Fruit fly (Drosophila melanogaster) whole organism, pupa: ENCODE measurements around the gene mRpL48.
A peak's percentile ranks its signal among the peaks of the same experiment; 100 is the strongest.

Experiments used
- CG10348 ChIP-seq: fragments of 200-800 bp; sonication (Bioruptor generic); IDR thresholded peaks from 2 replicates; pipeline ENCODE4 v1.3.6; 2022; ENCODE audit warnings: missing biosample characterization, missing genetic modification characterization
- CG12605 ChIP-seq: fragments of 200-800 bp; sonication (Bioruptor generic); IDR thresholded peaks from 2 replicates; pipeline ENCODE4 v1.3.6; 2022; ENCODE audit warnings: missing biosample characterization, missing genetic modification characterization
- CG13204 ChIP-seq: fragments of 200-800 bp; sonication (Bioruptor generic); optimal IDR thresholded peaks from 2 replicates; lab custom pipeline; 2018; ENCODE audit warnings: missing biosample characterization, mild to moderate bottlenecking, missing genetic modification characterization, moderate library complexity
- CG14655 ChIP-seq: fragments of 200-800 bp; sonication (Bioruptor generic); optimal IDR thresholded peaks from 3 replicates; lab custom pipeline; 2017; ENCODE audit warnings: mild to moderate bottlenecking, missing biosample characterization, missing genetic modification reagents, missing genetic modification characterization
- CG15710 ChIP-seq: fragments of 200-800 bp; sonication (Bioruptor generic); optimal IDR thresholded peaks from 2 replicates; lab custom pipeline; 2018; ENCODE audit warnings: missing biosample characterization, mild to moderate bottlenecking, missing genetic modification characterization, moderate library complexity
- CG17806 ChIP-seq: fragments of 200-800 bp; sonication (Bioruptor generic); optimal IDR thresholded peaks from 2 replicates; lab custom pipeline; 2018; ENCODE audit warnings: missing biosample characterization, mild to moderate bottlenecking, missing genetic modification characterization, moderate library complexity
- CG32121 ChIP-seq: fragments of 200-800 bp; sonication (Bioruptor generic); IDR thresholded peaks from 2 replicates; pipeline ENCODE4 v1.3.6; 2022; ENCODE audit warnings: missing biosample characterization, missing genetic modification characterization
- CG34367 ChIP-seq: fragments of 200-800 bp; sonication (Bioruptor generic); optimal IDR thresholded peaks from 2 replicates; lab custom pipeline; 2018; ENCODE audit warnings: missing biosample characterization, mild to moderate bottlenecking, missing genetic modification characterization
- CG4496 ChIP-seq: fragments of 200-800 bp; sonication (Bioruptor generic); IDR thresholded peaks from 3 replicates; pipeline ENCODE4 v1.3.6; 2022; ENCODE audit warnings: missing biosample characterization, missing genetic modification characterization
- CG8159 ChIP-seq: fragments of 200-800 bp; sonication (Bioruptor generic); optimal IDR thresholded peaks from 3 replicates; lab custom pipeline; 2018; ENCODE audit warnings: missing biosample characterization, mild to moderate bottlenecking, missing genetic modification characterization, moderate library complexity
- CG8301 ChIP-seq: fragments of 200-800 bp; sonication (Bioruptor generic); optimal IDR thresholded peaks from 2 replicates; lab custom pipeline; 2018; ENCODE audit warnings: missing biosample characterization, mild to moderate bottlenecking, missing genetic modification characterization
- CG9948 ChIP-seq: fragments of 200-800 bp; sonication (Bioruptor generic); optimal IDR thresholded peaks from 2 replicates; lab custom pipeline; 2018; ENCODE audit warnings: missing biosample characterization, mild to moderate bottlenecking, missing genetic modification characterization, moderate library complexity
- D1 ChIP-seq: fragments of 200-800 bp; sonication (Bioruptor generic); optimal IDR thresholded peaks from 2 replicates; lab custom pipeline; 2018; ENCODE audit warnings: missing biosample characterization, mild to moderate bottlenecking, missing genetic modification characterization, moderate library complexity
- EcR ChIP-seq: fragments of 200-800 bp; sonication (Bioruptor generic); optimal IDR thresholded peaks from 3 replicates; lab custom pipeline; 2019; ENCODE audit warnings: missing biosample characterization, missing genetic modification characterization, mild to moderate bottlenecking, moderate library complexity, missing genetic modification reagents
- Ets98B ChIP-seq: fragments of 200-800 bp; sonication (Bioruptor generic); IDR thresholded peaks from 2 replicates; pipeline ENCODE4 v1.3.6; 2022; ENCODE audit warnings: missing biosample characterization, missing genetic modification characterization
- Pif1A ChIP-seq: fragments of 200-800 bp; sonication (Bioruptor generic); optimal IDR thresholded peaks from 3 replicates; lab custom pipeline; 2016; ENCODE audit warnings: missing biosample characterization, missing genetic modification characterization
- Pif1B ChIP-seq: fragments of 200-800 bp; sonication (Bioruptor generic); optimal IDR thresholded peaks from 3 replicates; lab custom pipeline; 2016; ENCODE audit warnings: missing biosample characterization, missing genetic modification characterization
- Snoo ChIP-seq: fragments of 200-800 bp; sonication (Bioruptor generic); optimal IDR thresholded peaks from 3 replicates; lab custom pipeline; 2017; ENCODE audit warnings: missing biosample characterization, mild to moderate bottlenecking, missing genetic modification characterization, inconsistent platforms
- fd96Ca ChIP-seq: fragments of 200-800 bp; sonication (Bioruptor generic); IDR thresholded peaks from 3 replicates; pipeline ENCODE4 v1.3.6; 2022; ENCODE audit warnings: missing biosample characterization, missing genetic modification characterization
- gl ChIP-seq: fragments of 200-800 bp; sonication (Bioruptor generic); optimal IDR thresholded peaks from 2 replicates; lab custom pipeline; 2018; ENCODE audit warnings: missing biosample characterization, mild to moderate bottlenecking, missing genetic modification characterization
- rn ChIP-seq: fragments of 200-800 bp; sonication (Bioruptor generic); IDR thresholded peaks from 2 replicates; pipeline ENCODE4 v1.3.6; 2022; ENCODE audit warnings: missing biosample characterization, missing genetic modification characterization

Gene mRpL48

dm6 chr2L:1729607-1730011, 19.3 kb downstream of the mRpL48 start, which contains the start of the genes Eno and CG31937:
Gene Eno (minus strand): TSS chr2L:1729636.
Gene CG31937 (plus strand): TSS chr2L:1729887.
- TF ChIP-seq Ets98B = peak; percentile 61
- peak; percentile 18 for TF ChIP-seq gl (tag; lab: Kevin White, UChicago)
- TF ChIP-seq rn (GFP tag; lab: Robert Waterston, UW) = no peak
- peak; percentile 58 for TF ChIP-seq Pif1A (GFP tag; lab: Kevin White, UChicago)
- no peak for TF ChIP-seq CG17806 (tag; lab: Kevin White, UChicago)
- TF ChIP-seq CG4496 (GFP tag; lab: Robert Waterston, UW) = peak; percentile 37; the same call in 1 of the 3 replicates
- no peak for TF ChIP-seq CG34367 (tag; lab: Kevin White, UChicago)
- no peak for TF ChIP-seq CG10348 (GFP tag; lab: Robert Waterston, UW)
- no peak for TF ChIP-seq CG12605
- peak; percentile 59 for TF ChIP-seq CG15710
- peak; percentile 56 for TF ChIP-seq Snoo (tag; lab: Kevin White, UChicago)
- peak; percentile 55 for TF ChIP-seq CG14655 (GFP tag; lab: Kevin White, UChicago)
- TF ChIP-seq CG13204 (GFP tag; lab: Kevin White, UChicago) = no peak
- TF ChIP-seq CG8159 (tag; lab: Kevin White, UChicago) = peak; percentile 28
- peak; percentile 76 for TF ChIP-seq CG32121 (GFP tag; lab: Robert Waterston, UW)
- TF ChIP-seq CG9948 (tag; lab: Kevin White, UChicago) = no peak
- peak; percentile 31 for TF ChIP-seq Pif1B
- no peak for TF ChIP-seq D1 (tag; lab: Kevin White, UChicago)
- no peak for TF ChIP-seq EcR (GFP tag; lab: Kevin White, UChicago)
- TF ChIP-seq CG8301 (tag; lab: Kevin White, UChicago) = peak; percentile 42
- peak; percentile 78 for TF ChIP-seq fd96Ca (GFP tag; lab: Robert Waterston, UW)

dm6 chr2L:1730914-1731313, 20.7 kb downstream of the mRpL48 start:
- TF ChIP-seq CG10348 (GFP tag; lab: Robert Waterston, UW) = no peak
- TF ChIP-seq CG32121 (GFP tag; lab: Robert Waterston, UW) = no peak
- no peak for TF ChIP-seq CG13204 (GFP tag; lab: Kevin White, UChicago)
- no peak for TF ChIP-seq CG8159 (tag; lab: Kevin White, UChicago)
- no peak for TF ChIP-seq CG12605
- no peak for TF ChIP-seq CG4496 (GFP tag; lab: Robert Waterston, UW)

DNA sequence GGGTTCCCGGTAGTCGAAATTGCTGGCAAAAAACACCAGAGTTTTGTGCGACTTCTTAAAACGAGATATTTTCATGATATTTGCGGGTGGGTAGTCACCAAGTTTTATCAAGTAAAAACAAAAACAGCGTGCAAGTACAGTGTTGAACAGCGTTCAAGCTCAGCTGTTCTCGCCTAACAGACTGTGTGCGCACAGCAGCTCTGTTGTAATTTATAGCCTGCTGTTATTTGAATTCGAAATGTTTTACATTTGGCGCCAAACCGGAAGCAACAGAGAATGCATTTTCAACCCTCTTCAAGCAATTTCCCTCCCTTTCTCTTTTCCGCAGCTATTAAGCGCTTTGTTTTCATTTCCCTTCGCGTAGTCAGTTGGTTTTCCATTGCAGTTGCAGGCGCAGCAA, 21.9 kb downstream of the mRpL48 start, which contains the start of the genes CG17652 and CG17646:
Gene CG17652 (minus strand): TSS at position 168 of the 400 bp plus-strand sequence.
Gene CG17646 (plus strand): TSS at position 336 of the 400 bp plus-strand sequence.
- TF ChIP-seq CG8159 (tag; lab: Kevin White, UChicago) = peak; percentile 7
- no peak for TF ChIP-seq CG34367 (tag; lab: Kevin White, UChicago)
- TF ChIP-seq EcR (GFP tag; lab: Kevin White, UChicago) = peak; percentile 26
- TF ChIP-seq Ets98B = peak; percentile 19; the same call in 1 of the 2 replicates
- TF ChIP-seq, all 21 proteins: peak for 3

DNA sequence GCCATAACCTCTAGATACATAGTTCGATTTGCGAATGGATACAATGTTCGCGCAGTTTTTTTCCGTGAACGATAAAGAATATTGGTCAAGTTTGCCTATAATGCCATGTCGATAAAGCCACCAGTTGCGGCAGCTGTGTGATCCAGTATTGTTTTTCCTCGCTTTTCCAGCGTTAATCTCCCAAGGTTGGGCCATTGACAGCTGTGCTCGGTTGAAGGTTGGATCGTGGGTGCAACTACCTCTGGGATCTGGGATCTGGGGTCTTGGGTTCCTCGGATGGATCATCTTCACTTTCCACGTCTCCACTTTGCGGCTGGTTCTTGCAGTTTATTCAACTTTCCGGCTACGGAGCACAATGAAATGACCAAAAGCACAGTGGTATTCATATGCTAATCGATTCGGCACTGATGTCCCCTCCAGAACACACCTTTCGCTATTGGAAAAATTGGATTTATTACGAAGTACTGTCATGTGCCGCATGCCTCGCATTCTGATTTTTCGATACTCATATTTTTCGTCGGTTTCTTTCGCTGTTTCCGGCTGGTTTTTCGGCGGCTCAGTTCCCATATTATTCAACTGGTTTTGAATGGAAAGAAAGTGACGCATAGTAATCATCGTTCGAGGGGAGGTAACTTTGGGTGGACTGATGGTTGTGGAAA, 23.0 kb downstream of the mRpL48 start:
- peak; percentile 96 for TF ChIP-seq EcR (GFP tag; lab: Kevin White, UChicago)
- no peak for TF ChIP-seq D1 (tag; lab: Kevin White, UChicago)
- TF ChIP-seq CG8159 (tag; lab: Kevin White, UChicago) = no peak
- no peak for TF ChIP-seq CG15710

dm6 chr2L:1735133-1735532, 24.9 kb downstream of the mRpL48 start:
- no peak for TF ChIP-seq fd96Ca (GFP tag; lab: Robert Waterston, UW)
- no peak for TF ChIP-seq CG9948 (tag; lab: Kevin White, UChicago)
- TF ChIP-seq Pif1A (GFP tag; lab: Kevin White, UChicago) = no peak
- no peak for TF ChIP-seq Ets98B
- no peak for TF ChIP-seq gl (tag; lab: Kevin White, UChicago)
- TF ChIP-seq CG14655 (GFP tag; lab: Kevin White, UChicago) = no peak
- TF ChIP-seq CG32121 (GFP tag; lab: Robert Waterston, UW) = no peak
- no peak for TF ChIP-seq CG8159 (tag; lab: Kevin White, UChicago)
- no peak for TF ChIP-seq CG10348 (GFP tag; lab: Robert Waterston, UW)
- TF ChIP-seq Snoo (tag; lab: Kevin White, UChicago) = no peak
- TF ChIP-seq EcR (GFP tag; lab: Kevin White, UChicago) = no peak

DNA sequence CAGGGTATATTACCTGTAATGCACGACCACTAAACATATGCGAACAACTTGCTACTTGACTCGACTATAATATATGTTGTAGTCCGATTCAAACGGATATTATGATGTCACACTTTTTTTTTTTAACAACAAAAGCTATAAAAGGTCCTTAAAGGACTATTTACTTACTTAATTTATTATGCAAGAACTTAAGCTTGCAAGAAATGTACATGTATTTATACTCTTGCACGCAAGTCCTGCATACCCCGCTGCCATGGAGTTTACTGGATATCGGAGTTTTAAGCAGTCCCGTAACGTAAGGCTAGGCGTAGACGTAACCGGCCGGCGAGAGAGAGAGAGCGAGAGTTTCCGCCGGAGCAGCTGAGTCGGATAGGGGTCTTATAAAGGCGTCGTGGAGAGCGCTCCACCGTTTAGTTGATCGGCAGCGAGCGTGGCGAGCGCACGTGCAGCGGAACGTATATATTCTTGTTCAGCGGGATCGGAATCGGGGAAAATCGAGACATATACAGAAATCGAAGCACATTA, 26.9 kb downstream of the mRpL48 start:
- peak; percentile 93 for TF ChIP-seq rn (GFP tag; lab: Robert Waterston, UW)
- peak; percentile 97 for TF ChIP-seq CG8301 (tag; lab: Kevin White, UChicago)
- TF ChIP-seq Pif1A (GFP tag; lab: Kevin White, UChicago) = peak; percentile 95
- TF ChIP-seq CG12605 = peak; percentile 79
- peak; percentile 60 for TF ChIP-seq CG34367 (tag; lab: Kevin White, UChicago)
- TF ChIP-seq Snoo (tag; lab: Kevin White, UChicago) = peak; percentile 50
- peak; percentile 78 for TF ChIP-seq CG8159 (tag; lab: Kevin White, UChicago)
- peak; percentile 94 for TF ChIP-seq fd96Ca (GFP tag; lab: Robert Waterston, UW)
- TF ChIP-seq EcR (GFP tag; lab: Kevin White, UChicago) = no peak
- peak; percentile 81; the same call in 1 of the 2 replicates for TF ChIP-seq CG10348 (GFP tag; lab: Robert Waterston, UW)
- peak; percentile 92 for TF ChIP-seq CG4496 (GFP tag; lab: Robert Waterston, UW)
- peak; percentile 96 for TF ChIP-seq CG32121 (GFP tag; lab: Robert Waterston, UW)
- TF ChIP-seq Ets98B = peak; percentile 94
- TF ChIP-seq D1 (tag; lab: Kevin White, UChicago) = peak; percentile 78
- TF ChIP-seq CG9948 (tag; lab: Kevin White, UChicago) = peak; percentile 86
- TF ChIP-seq CG13204 (GFP tag; lab: Kevin White, UChicago) = no peak
- peak; percentile 42 for TF ChIP-seq gl (tag; lab: Kevin White, UChicago)
- peak; percentile 93 for TF ChIP-seq Pif1B
- peak; percentile 77 for TF ChIP-seq CG17806 (tag; lab: Kevin White, UChicago)
- TF ChIP-seq CG14655 (GFP tag; lab: Kevin White, UChicago) = peak; percentile 96
- TF ChIP-seq CG15710 = peak; percentile 76
